Fruit fly (Drosophila melanogaster) whole organism, embryonic: Measurements from ENCODE around the gene Dpy-30L1.

Experiments used
- CG11085 ChIP-seq: fragments of 200-800 bp; sonication (Bioruptor generic); IDR thresholded peaks from 2 replicates; pipeline ENCODE4 v1.3.6; 2022; ENCODE audit warnings: missing biosample characterization, missing genetic modification characterization
- CG11398 ChIP-seq: fragments of 200-800 bp; sonication (Bioruptor generic); optimal IDR thresholded peaks from 2 replicates; lab custom pipeline; 2016; ENCODE audit warnings: missing biosample characterization, missing genetic modification characterization
- CG12299 ChIP-seq: fragments of 200-800 bp; sonication (Bioruptor generic); optimal IDR thresholded peaks from 2 replicates; lab custom pipeline; 2018; ENCODE audit warnings: missing biosample characterization, mild to moderate bottlenecking, missing genetic modification characterization
- CG12391 ChIP-seq: fragments of 200-800 bp; sonication (Bioruptor generic); optimal IDR thresholded peaks from 3 replicates; lab custom pipeline; 2018; ENCODE audit warnings: missing biosample characterization, mild to moderate bottlenecking, missing genetic modification characterization, moderate library complexity
- CG14014 ChIP-seq: fragments of 200-800 bp; sonication (Bioruptor generic); IDR thresholded peaks from 2 replicates; pipeline ENCODE4 v1.3.6; 2022; ENCODE audit warnings: missing biosample characterization, missing genetic modification characterization
- CG15514 ChIP-seq: fragments of 200-800 bp; sonication (Bioruptor generic); optimal IDR thresholded peaks from 3 replicates; lab custom pipeline; 2017; ENCODE audit warnings: missing biosample characterization, missing genetic modification characterization, mild to moderate bottlenecking, moderate library complexity, missing genetic modification reagents
- CG17361 ChIP-seq: fragments of 200-800 bp; sonication (Bioruptor generic); IDR thresholded peaks from 3 replicates; pipeline ENCODE4 v1.3.6; 2022; ENCODE audit warnings: missing biosample characterization, missing genetic modification characterization
- CG17802 ChIP-seq: fragments of 200-800 bp; sonication (Bioruptor generic); optimal IDR thresholded peaks from 2 replicates; lab custom pipeline; 2018; ENCODE audit warnings: missing biosample characterization, mild to moderate bottlenecking, missing genetic modification characterization, moderate library complexity
- CG18262 ChIP-seq: fragments of 200-800 bp; optimal IDR thresholded peaks from 3 replicates; lab custom pipeline; 2019; ENCODE audit warnings: missing biosample characterization, mild to moderate bottlenecking, missing genetic modification characterization, moderate library complexity
- CG31365 ChIP-seq: fragments of 200-800 bp; sonication (Bioruptor generic); optimal IDR thresholded peaks from 2 replicates; lab custom pipeline; 2018; ENCODE audit warnings: missing biosample characterization, mild to moderate bottlenecking, missing genetic modification characterization
- CG33557 ChIP-seq: fragments of 200-800 bp; sonication (Bioruptor generic); optimal IDR thresholded peaks from 2 replicates; lab custom pipeline; 2019; ENCODE audit warnings: missing biosample characterization, mild to moderate bottlenecking, missing genetic modification characterization, moderate library complexity
- CG42726 ChIP-seq: fragments of 200-800 bp; sonication (Bioruptor generic); IDR thresholded peaks from 2 replicates; pipeline ENCODE4 v1.3.6; 2022; ENCODE audit warnings: missing biosample characterization, missing genetic modification characterization; ENCODE audit not compliant: partially characterized antibody
- CG7839 ChIP-seq: fragments of 200-800 bp; sonication (Bioruptor generic); optimal IDR thresholded peaks from 3 replicates; lab custom pipeline; 2018; ENCODE audit warnings: missing biosample characterization, mild to moderate bottlenecking, missing genetic modification characterization, moderate library complexity
- CG7928 ChIP-seq: fragments of 200-800 bp; sonication (Bioruptor generic); optimal IDR thresholded peaks from 2 replicates; lab custom pipeline; 2017; ENCODE audit warnings: missing biosample characterization, mild to moderate bottlenecking, missing genetic modification characterization
- CG8944 ChIP-seq: fragments of 200-800 bp; sonication (Bioruptor generic); optimal IDR thresholded peaks from 3 replicates; lab custom pipeline; 2016; ENCODE audit warnings: missing biosample characterization, missing genetic modification characterization
- CG9437 ChIP-seq: fragments of 200-800 bp; sonication (Bioruptor generic); optimal IDR thresholded peaks from 2 replicates; lab custom pipeline; 2018; ENCODE audit warnings: missing biosample characterization, mild to moderate bottlenecking, missing genetic modification characterization
- Dip3 ChIP-seq: fragments of 200-800 bp; sonication (Bioruptor generic); optimal IDR thresholded peaks from 3 replicates; lab custom pipeline; 2016; ENCODE audit warnings: missing biosample characterization, missing genetic modification characterization
- Dp ChIP-seq: fragments of 200-800 bp; sonication (Bioruptor generic); optimal IDR thresholded peaks from 2 replicates; lab custom pipeline; 2018; ENCODE audit warnings: missing biosample characterization, mild to moderate bottlenecking, missing genetic modification characterization, moderate library complexity
- Drgx ChIP-seq: fragments of 200-800 bp; sonication (Bioruptor generic); IDR thresholded peaks from 2 replicates; pipeline ENCODE4 v1.3.6; 2022; ENCODE audit warnings: missing biosample characterization, missing genetic modification characterization
- ERR ChIP-seq: fragments of 200-800 bp; sonication (Bioruptor generic); optimal IDR thresholded peaks from 2 replicates; lab custom pipeline; 2016; ENCODE audit warnings: missing biosample characterization, missing genetic modification characterization
- Ets65A ChIP-seq: fragments of 200-800 bp; sonication (Bioruptor generic); peaks from one replicate; lab custom pipeline; 2016; ENCODE audit warnings: missing biosample characterization, missing genetic modification characterization
- H15 ChIP-seq: fragments of 200-800 bp; sonication (Bioruptor generic); IDR thresholded peaks from 3 replicates; pipeline ENCODE4 v1.3.6; 2022; ENCODE audit warnings: missing biosample characterization, missing genetic modification characterization
- Hand ChIP-seq: fragments of 200-800 bp; sonication (Bioruptor generic); optimal IDR thresholded peaks from 2 replicates; lab custom pipeline; 2017; ENCODE audit warnings: mild to moderate bottlenecking, missing biosample characterization, missing genetic modification reagents, missing genetic modification characterization
- Hmx ChIP-seq: fragments of 200-800 bp; sonication (Bioruptor generic); optimal IDR thresholded peaks from 2 replicates; lab custom pipeline; 2016; ENCODE audit warnings: missing biosample characterization, missing genetic modification characterization
- Neu2 ChIP-seq: fragments of 200-800 bp; sonication (Bioruptor generic); optimal IDR thresholded peaks from 3 replicates; lab custom pipeline; 2016; ENCODE audit warnings: missing biosample characterization, missing genetic modification characterization, borderline replicate concordance
- Opbp ChIP-seq: fragments of 200-800 bp; sonication (Bioruptor generic); IDR thresholded peaks from 3 replicates; pipeline ENCODE4 v1.3.6; 2022; ENCODE audit warnings: missing biosample characterization, missing genetic modification characterization; ENCODE audit not compliant: partially characterized antibody
- PHDP ChIP-seq: fragments of 200-800 bp; sonication (Bioruptor generic); optimal IDR thresholded peaks from 3 replicates; lab custom pipeline; 2018; ENCODE audit warnings: missing biosample characterization, mild to moderate bottlenecking, missing genetic modification characterization, moderate library complexity
- Sry-β ChIP-seq: fragments of 200-800 bp; sonication (Bioruptor generic); optimal IDR thresholded peaks from 2 replicates; lab custom pipeline; 2018; ENCODE audit warnings: missing biosample characterization, mild to moderate bottlenecking, missing genetic modification characterization, moderate library complexity
- Tbp ChIP-seq: fragments of >200 bp; optimal IDR thresholded peaks from 2 replicates; lab custom pipeline; 2018; ENCODE audit warnings: missing biosample characterization, missing genetic modification characterization
- al ChIP-seq: fragments of 200-800 bp; sonication (Bioruptor generic); IDR thresholded peaks from 2 replicates; pipeline ENCODE4 v1.3.6; 2022; ENCODE audit warnings: missing biosample characterization, missing genetic modification characterization
- amos ChIP-seq: fragments of 200-800 bp; sonication (Bioruptor generic); IDR thresholded peaks from 2 replicates; pipeline ENCODE4 v1.3.6; 2022; ENCODE audit warnings: missing biosample characterization, missing genetic modification characterization; ENCODE audit not compliant: partially characterized antibody
- br ChIP-seq: fragments of >200 bp; optimal IDR thresholded peaks from 2 replicates; lab custom pipeline; 2017
- ci ChIP-seq: fragments of 200-800 bp; sonication (Bioruptor generic); IDR thresholded peaks from 3 replicates; pipeline ENCODE4 v1.3.6; 2022; ENCODE audit warnings: missing biosample characterization, missing genetic modification characterization
- dati ChIP-seq: fragments of 200-800 bp; sonication (Bioruptor generic); IDR thresholded peaks from 2 replicates; pipeline ENCODE4 v1.3.6; 2022; ENCODE audit warnings: missing biosample characterization, missing genetic modification characterization
- en ChIP-seq: fragments of 200-800 bp; sonication (Bioruptor generic); optimal IDR thresholded peaks from 2 replicates; lab custom pipeline; 2016; ENCODE audit warnings: missing biosample characterization, missing genetic modification characterization
- esg ChIP-seq: fragments of 200-800 bp; sonication (Bioruptor generic); conservative IDR thresholded peaks from 2 replicates; pipeline ENCODE4 v1.3.6; 2022; ENCODE audit warnings: missing biosample characterization, missing genetic modification characterization
- fru ChIP-seq: fragments of >200 bp; optimal IDR thresholded peaks from 2 replicates; lab custom pipeline; 2017
- gro ChIP-seq: fragments of 200-800 bp; sonication (Bioruptor generic); optimal IDR thresholded peaks from 2 replicates; lab custom pipeline; 2016; ENCODE audit warnings: missing biosample characterization, missing genetic modification characterization
- gt ChIP-seq: fragments of 200-800 bp; sonication (Bioruptor generic); IDR thresholded peaks from 2 replicates; pipeline ENCODE4 v1.3.6; 2022; ENCODE audit warnings: missing biosample characterization, missing genetic modification characterization
- ham ChIP-seq: fragments of 200-800 bp; sonication (Bioruptor generic); IDR thresholded peaks from 2 replicates; pipeline ENCODE4 v1.3.6; 2022; ENCODE audit warnings: missing biosample characterization, missing genetic modification characterization
- hkb ChIP-seq, 2 experiments: fragments of 200-800 bp in 1 of 2; fragments of >200 bp in 1 of 2; sonication (Bioruptor generic) in 1 of 2; IDR thresholded peaks in 1 of 2; optimal IDR thresholded peaks in 1 of 2; 2 replicates each; pipeline versions ENCODE4 v1.3.6 to Lab custom; 2017 to 2022; ENCODE audit warnings: missing biosample characterization in 1 of 2, missing genetic modification characterization in 1 of 2
- inv ChIP-seq: fragments of 200-800 bp; sonication (Bioruptor generic); IDR thresholded peaks from 2 replicates; pipeline ENCODE4 v1.3.6; 2022; ENCODE audit warnings: missing biosample characterization, missing genetic modification characterization; ENCODE audit not compliant: partially characterized antibody
- lmd ChIP-seq: fragments of 200-800 bp; sonication (Bioruptor generic); IDR thresholded peaks from 2 replicates; pipeline ENCODE4 v1.3.6; 2022; ENCODE audit warnings: missing biosample characterization, missing genetic modification characterization
- luna ChIP-seq: fragments of 200-800 bp; sonication (Bioruptor generic); optimal IDR thresholded peaks from 2 replicates; lab custom pipeline; 2016; ENCODE audit warnings: missing biosample characterization, missing genetic modification characterization
- nom ChIP-seq: fragments of 200-800 bp; sonication (Bioruptor generic); optimal IDR thresholded peaks from 2 replicates; lab custom pipeline; 2017; ENCODE audit warnings: missing biosample characterization, missing genetic modification characterization, mild to moderate bottlenecking, moderate library complexity, missing genetic modification reagents
- pan ChIP-seq, 4 experiments: fragments of >200 bp in 3 of 4; fragments of 200-800 bp in 1 of 4; sonication (Bioruptor generic) in 1 of 4; optimal IDR thresholded peaks in 3 of 4; IDR thresholded peaks in 1 of 4; 2 replicates each; pipeline versions ENCODE4 v1.3.6 to Lab custom; 2017 to 2022; ENCODE audit warnings: missing biosample characterization in 2 of 4, missing genetic modification characterization in 2 of 4, mixed read lengths in 1 of 4
- pb ChIP-seq: fragments of 200-800 bp; sonication (Bioruptor generic); optimal IDR thresholded peaks from 3 replicates; lab custom pipeline; 2016; ENCODE audit warnings: missing biosample characterization, missing genetic modification characterization
- ro ChIP-seq: fragments of 200-800 bp; sonication (Bioruptor generic); IDR thresholded peaks from 2 replicates; pipeline ENCODE4 v1.3.6; 2022; ENCODE audit warnings: missing biosample characterization, missing genetic modification characterization
- vnd ChIP-seq: fragments of 200-800 bp; sonication (Bioruptor generic); IDR thresholded peaks from 3 replicates; pipeline ENCODE4 v1.3.6; 2022; ENCODE audit warnings: missing biosample characterization, missing genetic modification characterization; ENCODE audit not compliant: partially characterized antibody
- yki ChIP-seq: fragments of >200 bp; optimal IDR thresholded peaks from 3 replicates; lab custom pipeline; 2018
- zf30C ChIP-seq: fragments of 200-800 bp; sonication (Bioruptor generic); optimal IDR thresholded peaks from 3 replicates; lab custom pipeline; 2018; ENCODE audit warnings: missing biosample characterization, mild to moderate bottlenecking, missing genetic modification characterization

Dpy-30L1 gene

dm6 chr2L:10767597-10768188 is 35.2 kb downstream of the Dpy-30L1 start, which contains the start of gene Ubc2 (continued):
- TF ChIP-seq Drgx (GFP tag; lab: Robert Waterston, UW): no peak
- TF ChIP-seq CG7839 (tag; lab: Kevin White, UChicago): no peak
- no peak for TF ChIP-seq dati
- no peak for TF ChIP-seq CG33557 (GFP tag; lab: Kevin White, UChicago)
- no peak for TF ChIP-seq Sry-β (GFP tag; lab: Kevin White, UChicago)
- no peak for TF ChIP-seq pb (GFP tag; lab: Kevin White, UChicago)
- peak; percentile 69 for TF ChIP-seq Dp (GFP tag; lab: Kevin White, UChicago)
- TF ChIP-seq esg: no peak
- no peak for TF ChIP-seq fru (lab: Kevin White, UChicago)
- no peak for TF ChIP-seq pan (optimal IDR thresholded peaks at IDR 0.05; lab: Kevin White, UChicago)
- no peak for TF ChIP-seq pan (GFP tag; optimal IDR thresholded peaks at IDR 0.05 in 1 of 2, IDR thresholded peaks at IDR 0.05 in 1 of 2)
- no peak for TF ChIP-seq ro
- no peak for TF ChIP-seq yki (lab: Kevin White, UChicago)
- TF ChIP-seq PHDP (tag; lab: Kevin White, UChicago): peak; percentile 29
- TF ChIP-seq Opbp (GFP tag; lab: Robert Waterston, UW): peak; percentile 90
- TF ChIP-seq ci: 0 out of 3 replicates have a peak, but pooled peaks have one; percentile 31
- peak; percentile 87 for TF ChIP-seq amos
- peak; percentile 15 for TF ChIP-seq Dip3 (GFP tag; lab: Kevin White, UChicago)
- TF ChIP-seq Neu2 (GFP tag; lab: Kevin White, UChicago): no peak
- TF ChIP-seq CG14014: no peak
- TF ChIP-seq Tbp (GFP tag; lab: Kevin White, UChicago): no peak
- peak; percentile 70 for TF ChIP-seq CG15514 (GFP tag; lab: Kevin White, UChicago)
- no peak for TF ChIP-seq Hand (GFP tag; lab: Kevin White, UChicago)
- TF ChIP-seq CG17802 (tag; lab: Kevin White, UChicago): no peak
- TF ChIP-seq CG8944: peak; percentile 13
- TF ChIP-seq CG11398 (GFP tag; lab: Kevin White, UChicago): peak; percentile 36
- TF ChIP-seq CG7928: no peak
- TF ChIP-seq al (GFP tag; lab: Robert Waterston, UW): no peak
- no peak for TF ChIP-seq CG31365 (tag; lab: Kevin White, UChicago)
- no peak for TF ChIP-seq H15
- no peak for TF ChIP-seq hkb (optimal IDR thresholded peaks at IDR 0.05; lab: Kevin White, UChicago)
- no peak for TF ChIP-seq hkb (GFP tag; IDR thresholded peaks at IDR 0.05; lab: Robert Waterston, UW)
- peak; percentile 70 for TF ChIP-seq vnd
- TF ChIP-seq Ets65A (GFP tag; lab: Kevin White, UChicago): no peak
- TF ChIP-seq ham (GFP tag; lab: Robert Waterston, UW): no peak
- no peak for TF ChIP-seq luna (GFP tag; lab: Kevin White, UChicago)
- peak; percentile 88 for TF ChIP-seq CG42726 (GFP tag; lab: Robert Waterston, UW)
- TF ChIP-seq CG9437 (GFP tag; lab: Kevin White, UChicago): no peak
- TF ChIP-seq CG12391: peak; percentile 0
- TF ChIP-seq lmd: no peak
- TF ChIP-seq gt: no peak
- peak; percentile 31 for TF ChIP-seq gro (GFP tag; lab: Kevin White, UChicago)
- TF ChIP-seq zf30C (GFP tag; lab: Kevin White, UChicago): no peak
- no peak for TF ChIP-seq nom (GFP tag; lab: Kevin White, UChicago)
- TF ChIP-seq Hmx: no peak
- no peak for TF ChIP-seq en (GFP tag; lab: Kevin White, UChicago)
- TF ChIP-seq CG17361 (GFP tag; lab: Robert Waterston, UW): no peak
- no peak for TF ChIP-seq CG12299 (tag; lab: Kevin White, UChicago)
- no peak for TF ChIP-seq br (lab: Kevin White, UChicago)
- TF ChIP-seq ERR: no peak
- no peak for TF ChIP-seq CG11085 (GFP tag; lab: Robert Waterston, UW)
- TF ChIP-seq CG18262 (tag; lab: Kevin White, UChicago): no peak
- peak; percentile 65; the same call in 1 of the 2 replicates for TF ChIP-seq inv
